Fruit fly (Drosophila melanogaster) whole organism, wandering third instar larva: ENCODE results near the gene CG14636.
A peak's percentile ranks its signal among the peaks of the same experiment; 100 is the strongest.

Experiments used
- Abd-B ChIP-seq: fragments of >200 bp; optimal IDR thresholded peaks from 2 replicates; lab custom pipeline; 2017; ENCODE audit warnings: missing biosample characterization, missing genetic modification characterization
- CG32264 ChIP-seq: fragments of 200-800 bp; sonication (Bioruptor generic); optimal IDR thresholded peaks from 2 replicates; lab custom pipeline; 2016; ENCODE audit warnings: missing biosample characterization, missing genetic modification characterization
- CG9705 ChIP-seq: fragments of 200-800 bp; sonication (Bioruptor generic); optimal IDR thresholded peaks from 2 replicates; lab custom pipeline; 2018; ENCODE audit warnings: missing biosample characterization, mild to moderate bottlenecking, missing genetic modification characterization
- CrebA ChIP-seq: fragments of 200-800 bp; sonication (Bioruptor generic); optimal IDR thresholded peaks from 2 replicates; lab custom pipeline; 2016; ENCODE audit warnings: missing biosample characterization, mild to moderate bottlenecking, missing genetic modification characterization, borderline replicate concordance
- Dfd ChIP-seq: fragments of >200 bp; optimal IDR thresholded peaks from 2 replicates; lab custom pipeline; 2017; ENCODE audit warnings: missing biosample characterization, missing genetic modification characterization
- Dif ChIP-seq: fragments of 200-275, 200-300 bp; sonication (Bioruptor generic); optimal IDR thresholded peaks from 2 replicates; lab custom pipeline; 2018; ENCODE audit warnings: missing biosample characterization, missing genetic modification characterization; ENCODE audit not compliant: partially characterized antibody
- GATAd ChIP-seq: sonication (Bioruptor generic); optimal IDR thresholded peaks from 2 replicates; lab custom pipeline; 2016; ENCODE audit warnings: missing biosample characterization, missing genetic modification characterization
- HLH106 ChIP-seq: fragments of 200-800 bp; optimal IDR thresholded peaks from 3 replicates; lab custom pipeline; 2019; ENCODE audit warnings: missing biosample characterization, mild to moderate bottlenecking, missing genetic modification characterization, moderate library complexity
- Hnf4 ChIP-seq: fragments of 200-800 bp; sonication (Bioruptor generic); optimal IDR thresholded peaks from 2 replicates; lab custom pipeline; 2016; ENCODE audit warnings: missing biosample characterization, mild to moderate bottlenecking, missing genetic modification characterization
- Hr78 ChIP-seq: fragments of >200 bp; optimal IDR thresholded peaks from 2 replicates; lab custom pipeline; 2017; ENCODE audit warnings: missing biosample characterization, missing genetic modification characterization
- Hr83 ChIP-seq: fragments of 200-300 bp; sonication (Bioruptor generic); optimal IDR thresholded peaks from 2 replicates; lab custom pipeline; 2016; ENCODE audit warnings: missing biosample characterization, mild to moderate bottlenecking, missing genetic modification characterization, moderate library complexity; ENCODE audit not compliant: poor library complexity, severe bottlenecking
- Jra ChIP-seq: sonication (Bioruptor generic); optimal IDR thresholded peaks from 2 replicates; lab custom pipeline; 2016; ENCODE audit warnings: missing biosample characterization, missing genetic modification characterization
- Mio ChIP-seq: sonication (Bioruptor generic); optimal IDR thresholded peaks from 2 replicates; lab custom pipeline; 2016; ENCODE audit warnings: missing biosample characterization, missing genetic modification characterization
- Myc ChIP-seq: fragments of >200 bp; optimal IDR thresholded peaks from 2 replicates; lab custom pipeline; 2017
- N ChIP-seq: fragments of >200 bp; optimal IDR thresholded peaks from 2 replicates; lab custom pipeline; 2018; ENCODE audit warnings: missing biosample characterization, missing external identifiers, missing genetic modification characterization
- OdsH ChIP-seq: fragments of 200-800 bp; sonication (Bioruptor generic); optimal IDR thresholded peaks from 2 replicates; lab custom pipeline; 2016; ENCODE audit warnings: missing biosample characterization, mild to moderate bottlenecking, missing genetic modification characterization
- Rel ChIP-seq, 2 experiments: fragments of 200-800 bp; sonication (Bioruptor generic) in 1 of 2; optimal IDR thresholded peaks; 2 replicates in 1 of 2; 3 replicates in 1 of 2; lab custom pipeline; 2016 to 2019; ENCODE audit warnings: mild to moderate bottlenecking in 2 of 2, missing biosample characterization in 2 of 2, missing genetic modification characterization in 2 of 2, moderate library complexity in 1 of 2
- Sp1 ChIP-seq: fragments of 200-800 bp; sonication (Bioruptor generic); optimal IDR thresholded peaks from 3 replicates; lab custom pipeline; 2019; ENCODE audit warnings: missing biosample characterization, mild to moderate bottlenecking, missing genetic modification characterization, moderate library complexity
- Vsx2 ChIP-seq: fragments of 200-300, 225-300 bp; sonication (Bioruptor generic); optimal IDR thresholded peaks from 2 replicates; lab custom pipeline; 2018; ENCODE audit warnings: missing biosample characterization, missing genetic modification characterization; ENCODE audit not compliant: partially characterized antibody
- br ChIP-seq: fragments of 200-800 bp; sonication (Bioruptor generic); optimal IDR thresholded peaks from 2 replicates; lab custom pipeline; 2016; ENCODE audit warnings: missing biosample characterization, missing genetic modification characterization
- brk ChIP-seq: fragments of 200-800 bp; sonication (Bioruptor generic); optimal IDR thresholded peaks from 2 replicates; lab custom pipeline; 2016; ENCODE audit warnings: missing biosample characterization, mild to moderate bottlenecking, missing genetic modification characterization
- dl ChIP-seq, 2 experiments: fragments of 175-275, 200-275 bp in 1 of 2; fragments of 200-275 bp in 1 of 2; sonication (Bioruptor generic); optimal IDR thresholded peaks; lab custom pipeline; 2018; ENCODE audit warnings: mild to moderate bottlenecking in 2 of 2, missing biosample characterization in 2 of 2, missing genetic modification characterization in 2 of 2, moderate library complexity in 2 of 2; ENCODE audit not compliant: partially characterized antibody in 2 of 2, insufficient read depth in 1 of 2
- dmrt93B ChIP-seq: fragments of 200-800 bp; sonication (Bioruptor generic); optimal IDR thresholded peaks from 2 replicates; lab custom pipeline; 2018; ENCODE audit warnings: missing biosample characterization, mild to moderate bottlenecking, missing genetic modification characterization
- dsf ChIP-seq: sonication (Bioruptor generic); optimal IDR thresholded peaks from 2 replicates; lab custom pipeline; 2016; ENCODE audit warnings: missing biosample characterization, missing genetic modification characterization, borderline replicate concordance
- ey ChIP-seq: fragments of 200-800 bp; sonication (Bioruptor generic); optimal IDR thresholded peaks from 2 replicates; lab custom pipeline; 2016; ENCODE audit warnings: missing biosample characterization, missing genetic modification characterization
- foxo ChIP-seq, 2 experiments: fragments of 200-800 bp; sonication (Bioruptor generic); optimal IDR thresholded peaks; 2 replicates in 1 of 2; 3 replicates in 1 of 2; lab custom pipeline; 2016 to 2017; ENCODE audit warnings: missing biosample characterization in 2 of 2, missing genetic modification characterization in 2 of 2
- fru ChIP-seq: fragments of 200-800 bp; sonication (Bioruptor generic); optimal IDR thresholded peaks from 3 replicates; lab custom pipeline; 2016; ENCODE audit warnings: missing biosample characterization, mild to moderate bottlenecking, missing genetic modification characterization
- h ChIP-seq: fragments of 200-800 bp; sonication (Bioruptor generic); optimal IDR thresholded peaks from 3 replicates; lab custom pipeline; 2016; ENCODE audit warnings: missing biosample characterization, mild to moderate bottlenecking, missing genetic modification characterization
- jim ChIP-seq: fragments of 175-275, 200-325 bp; sonication (Bioruptor generic); optimal IDR thresholded peaks from 2 replicates; lab custom pipeline; 2016; ENCODE audit warnings: missing biosample characterization, mild to moderate bottlenecking, missing genetic modification characterization
- lola ChIP-seq: fragments of >200 bp; optimal IDR thresholded peaks from 2 replicates; lab custom pipeline; 2017; ENCODE audit warnings: missing biosample characterization, missing genetic modification characterization
- pan ChIP-seq: fragments of >200 bp; optimal IDR thresholded peaks from 2 replicates; lab custom pipeline; 2017
- psq ChIP-seq: fragments of 200-800 bp; sonication (Bioruptor generic); optimal IDR thresholded peaks from 3 replicates; lab custom pipeline; 2017; ENCODE audit warnings: missing biosample characterization, mild to moderate bottlenecking, missing genetic modification characterization, moderate library complexity
- rgr ChIP-seq: fragments of 200-800 bp; sonication (Bioruptor generic); optimal IDR thresholded peaks from 3 replicates; lab custom pipeline; 2016; ENCODE audit warnings: missing biosample characterization, mild to moderate bottlenecking, missing genetic modification characterization
- sage ChIP-seq: fragments of 200-800 bp; sonication (Bioruptor generic); optimal IDR thresholded peaks from 2 replicates; lab custom pipeline; 2016; ENCODE audit warnings: missing biosample characterization, mild to moderate bottlenecking, missing genetic modification characterization
- sv ChIP-seq: fragments of 200-800 bp; sonication (Bioruptor generic); optimal IDR thresholded peaks from 3 replicates; lab custom pipeline; 2016; ENCODE audit warnings: missing biosample characterization, missing genetic modification characterization
- tai ChIP-seq: sonication (Bioruptor generic); optimal IDR thresholded peaks from 2 replicates; lab custom pipeline; 2016; ENCODE audit warnings: missing biosample characterization, missing genetic modification characterization
- usp ChIP-seq: fragments of >200 bp; optimal IDR thresholded peaks from 2 replicates; lab custom pipeline; 2017; ENCODE audit warnings: missing biosample characterization, missing genetic modification characterization
- woc ChIP-seq: sonication (Bioruptor generic); optimal IDR thresholded peaks from 2 replicates; lab custom pipeline; 2016; ENCODE audit warnings: missing biosample characterization, mild to moderate bottlenecking, missing genetic modification characterization

Gene CG14636

DNA sequence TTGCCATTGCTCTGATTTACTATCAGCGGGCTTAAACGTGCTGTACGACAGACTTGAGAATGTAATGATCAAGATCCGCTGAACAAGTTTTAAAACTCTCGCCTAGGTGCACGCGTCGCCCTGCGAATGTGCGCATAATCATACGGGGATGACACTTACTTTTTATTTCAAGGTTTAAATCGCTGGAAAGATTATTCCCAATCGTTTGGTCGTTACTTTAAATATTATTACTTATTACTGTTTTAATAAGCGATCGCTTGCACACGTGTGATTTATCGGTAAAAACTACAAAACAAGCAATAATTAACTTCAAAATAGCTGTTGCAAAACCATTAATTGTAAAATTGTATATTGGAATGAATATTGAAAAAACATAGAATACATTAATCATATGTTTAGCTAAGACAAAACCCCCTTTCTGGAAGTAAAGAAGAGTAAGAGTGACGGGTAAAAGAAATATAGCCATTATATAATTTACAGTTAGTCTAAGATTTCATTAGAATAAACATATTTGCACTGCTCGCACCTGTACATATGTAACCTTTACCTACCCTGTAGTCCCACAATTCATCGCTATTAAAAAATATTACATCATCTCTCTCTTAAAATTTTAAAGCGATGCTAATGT is 14.1 kb upstream of the CG14636 start, which contains the start of gene DhpD:
DhpD (minus strand) TSS at position 102 of the 628 bp plus-strand sequence.
- TF ChIP-seq dsf (no peak), N (peak; percentile 33), CrebA (GFP tag; lab: Kevin White, UChicago) (no peak), HLH106 (tag; lab: Kevin White, UChicago) (peak; percentile 92), sv (peak; percentile 64), CG32264 (GFP tag; lab: Kevin White, UChicago) (peak; percentile 63), OdsH (peak; percentile 81), psq (GFP tag; lab: Kevin White, UChicago) (peak; percentile 74), lola (GFP tag; lab: Kevin White, UChicago) (no peak), Jra (GFP tag; lab: Kevin White, UChicago) (peak; percentile 70), Myc (lab: Kevin White, UChicago) (peak; percentile 42), pan (lab: Kevin White, UChicago) (no peak), Rel (GFP tag; optimal IDR thresholded peaks at IDR 0.05; lab: Kevin White, UChicago) (no peak), Rel (tag; optimal IDR thresholded peaks at IDR 0.05; lab: Kevin White, UChicago) (peak; percentile 81), dl (GFP tag; optimal IDR thresholded peaks at IDR 0.05; lab: Kevin White, UChicago; ENCODE audit: insufficient read depth in 1 of 2, partially characterized antibody in 2 of 2) (peak; percentile 38 to 77), foxo (GFP tag; optimal IDR thresholded peaks at IDR 0.05; lab: Kevin White, UChicago) (peak; percentile 25 to 91), brk (GFP tag; lab: Kevin White, UChicago) (no peak), jim (GFP tag; lab: Kevin White, UChicago) (no peak), br (GFP tag; lab: Kevin White, UChicago) (peak; percentile 88), h (peak; percentile 90), Dfd (GFP tag; lab: Kevin White, UChicago) (no peak), fru (GFP tag; lab: Kevin White, UChicago) (peak; percentile 84), usp (no peak), Sp1 (GFP tag; lab: Kevin White, UChicago) (peak; percentile 89), ey (GFP tag; lab: Kevin White, UChicago) (peak; percentile 81), Vsx2 (GFP tag; lab: Kevin White, UChicago) (peak; percentile 94), CG9705 (peak; percentile 90), Mio (GFP tag; lab: Kevin White, UChicago) (peak; percentile 41), dmrt93B (peak; percentile 76), rgr (peak; percentile 91), sage (GFP tag; lab: Kevin White, UChicago) (peak; percentile 85), GATAd (peak; percentile 38), Hr78 (GFP tag; lab: Kevin White, UChicago) (no peak), woc (GFP tag; lab: Kevin White, UChicago) (no peak), tai (GFP tag; lab: Kevin White, UChicago) (no peak), Hnf4 (GFP tag; lab: Kevin White, UChicago) (peak; percentile 90), Abd-B (GFP tag; lab: Kevin White, UChicago) (no peak), Hr83 (GFP tag; lab: Kevin White, UChicago) (peak; percentile 92), Dif (GFP tag; lab: Kevin White, UChicago) (peak; percentile 96)

DNA sequence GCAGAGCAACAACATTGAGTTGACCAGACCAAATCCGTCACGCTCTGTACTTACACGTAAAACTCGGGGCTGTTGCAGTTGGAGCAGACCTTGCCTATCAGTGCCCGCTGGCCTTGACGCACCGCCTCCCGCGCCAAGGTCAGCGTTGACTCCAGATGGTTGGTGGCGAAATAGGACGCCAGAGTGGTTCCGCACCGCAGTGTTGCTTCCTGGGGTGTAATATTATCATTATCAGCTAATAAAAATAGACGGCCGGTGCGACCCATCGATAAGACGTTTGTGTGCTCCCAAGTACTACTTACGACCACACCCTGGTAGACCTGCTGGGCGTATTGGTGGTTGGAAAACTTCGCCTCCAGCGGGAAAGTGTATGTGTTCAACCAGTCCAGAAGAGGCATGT is 13.3 kb upstream of the CG14636 start:
- TF ChIP-seq OdsH (no peak), Jra (GFP tag; lab: Kevin White, UChicago) (no peak), psq (GFP tag; lab: Kevin White, UChicago) (no peak)
- TF ChIP-seq, all 38 proteins: peak for 0

DNA sequence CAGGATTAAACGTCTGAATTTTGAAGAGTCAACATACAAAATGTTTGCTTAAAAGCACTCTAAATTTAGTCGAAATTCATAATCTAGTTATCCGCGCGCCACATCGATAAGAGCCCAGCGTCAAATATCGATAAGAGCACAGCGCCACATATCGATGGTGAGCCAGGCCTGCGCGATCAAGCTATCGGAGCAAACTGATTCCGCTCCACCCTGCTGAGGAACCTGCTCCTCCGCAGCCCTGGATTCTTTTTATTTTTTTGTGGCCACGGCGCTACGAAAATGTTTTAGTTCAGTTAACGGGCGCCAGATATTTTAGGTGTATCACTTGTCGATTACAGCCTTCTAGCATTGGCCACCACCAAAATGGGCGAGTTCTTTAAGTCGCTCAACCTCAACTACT is 5.7 kb upstream of the CG14636 start:
- TF ChIP-seq Abd-B (GFP tag; lab: Kevin White, UChicago), result no peak
- TF ChIP-seq Myc (lab: Kevin White, UChicago), result peak; percentile 37
- TF ChIP-seq fru (GFP tag; lab: Kevin White, UChicago), result no peak
- peak; percentile 16 for TF ChIP-seq CG9705
- TF ChIP-seq h, result peak; percentile 29
- no peak for TF ChIP-seq brk (GFP tag; lab: Kevin White, UChicago)
- no peak for TF ChIP-seq tai (GFP tag; lab: Kevin White, UChicago)
- no peak for TF ChIP-seq pan (lab: Kevin White, UChicago)
- no peak for TF ChIP-seq Hr78 (GFP tag; lab: Kevin White, UChicago)
- no peak for TF ChIP-seq Dif (GFP tag; lab: Kevin White, UChicago)
- TF ChIP-seq dsf, result no peak
- TF ChIP-seq Vsx2 (GFP tag; lab: Kevin White, UChicago), result no peak
- no peak for TF ChIP-seq lola (GFP tag; lab: Kevin White, UChicago)
- TF ChIP-seq usp, result no peak
- TF ChIP-seq psq (GFP tag; lab: Kevin White, UChicago), result no peak
- TF ChIP-seq Rel (GFP tag; optimal IDR thresholded peaks at IDR 0.05; lab: Kevin White, UChicago), result no peak
- TF ChIP-seq Rel (tag; optimal IDR thresholded peaks at IDR 0.05; lab: Kevin White, UChicago), result peak; percentile 13
- TF ChIP-seq Hnf4 (GFP tag; lab: Kevin White, UChicago), result no peak
- TF ChIP-seq jim (GFP tag; lab: Kevin White, UChicago), result no peak
- TF ChIP-seq sv, result no peak
- no peak for TF ChIP-seq woc (GFP tag; lab: Kevin White, UChicago)
- peak; percentile 23 for TF ChIP-seq Sp1 (GFP tag; lab: Kevin White, UChicago)
- TF ChIP-seq ey (GFP tag; lab: Kevin White, UChicago), result peak; percentile 9
- TF ChIP-seq HLH106 (tag; lab: Kevin White, UChicago), result peak; percentile 43
- no peak for TF ChIP-seq CrebA (GFP tag; lab: Kevin White, UChicago)
- TF ChIP-seq Hr83 (GFP tag; lab: Kevin White, UChicago), result peak; percentile 54
- no peak for TF ChIP-seq GATAd
- no peak for TF ChIP-seq dl (GFP tag; optimal IDR thresholded peaks at IDR 0.05; lab: Kevin White, UChicago; ENCODE audit: insufficient read depth in 1 of 2, partially characterized antibody in 2 of 2)
- no peak for TF ChIP-seq Dfd (GFP tag; lab: Kevin White, UChicago)
- no peak for TF ChIP-seq OdsH
- TF ChIP-seq br (GFP tag; lab: Kevin White, UChicago), result peak; percentile 13
- no peak for TF ChIP-seq N
- peak in 1 of 2 experiments; percentile 43 for TF ChIP-seq foxo (GFP tag; optimal IDR thresholded peaks at IDR 0.05; lab: Kevin White, UChicago)
- TF ChIP-seq rgr, result no peak
- no peak for TF ChIP-seq dmrt93B
